Worm (Caenorhabditis elegans): ENCODE results near the gene ceph-41.

DNA sequence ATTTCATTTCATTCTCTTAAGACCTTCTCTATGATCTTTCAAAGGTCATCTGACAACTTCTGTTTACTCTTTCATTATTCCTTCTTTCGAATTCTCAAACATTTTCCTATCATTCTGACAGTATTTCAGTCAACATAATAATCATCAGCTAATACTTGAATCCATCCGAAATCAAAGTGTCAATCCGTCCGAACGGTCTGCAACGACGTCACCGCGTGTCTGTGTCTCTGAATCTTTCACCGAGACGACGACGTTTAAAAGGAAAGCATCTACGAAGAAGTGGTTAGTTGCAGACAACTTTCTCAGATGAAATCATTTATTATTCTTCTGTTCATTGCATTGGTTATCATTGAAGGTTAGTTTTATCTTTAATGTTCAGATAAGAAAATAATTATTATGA, 24.8 kb upstream of the ceph-41 start, which contains the start of gene Y42H9AR.5:
- TF ChIP-seq pros-1 (tag; optimal IDR thresholded peaks at IDR 0.05) (no peak), elt-2 (tag; optimal IDR thresholded peaks at IDR 0.05) (peak; percentile 82)

All from whole organism, late embryonic.